Worm (Caenorhabditis elegans) whole organism, midembryonic: ENCODE results near the gene vrk-1.
A peak's percentile ranks its signal among the peaks of the same experiment; 100 is the strongest.
"Not testable (repeated sequence)": the region's sequence is repeated elsewhere in the genome, so short reads cannot be mapped to it uniquely, and the experiment has no call there.

Experiments
- T22C8.4 ChIP-seq: fragments of 200-800 bp; sonication (Bioruptor generic); IDR thresholded peaks from 2 replicates; pipeline ENCODE4 v1.3.6; 2022; ENCODE audit warnings: missing genetic modification characterization, missing compliant biosample characterization
- cog-1 ChIP-seq: sonication (generic microtip); optimal IDR thresholded peaks from 2 replicates; lab custom pipeline; 2016; ENCODE audit warnings: missing genetic modification characterization, missing compliant biosample characterization
- flt-1 ChIP-seq: fragments of 200-800 bp; sonication (Bioruptor generic); IDR thresholded peaks from 2 replicates; pipeline ENCODE4 v1.3.6; 2022; ENCODE audit warnings: missing genetic modification characterization, missing compliant biosample characterization
- klf-2 ChIP-seq: fragments of 200-800 bp; sonication (Bioruptor generic); conservative IDR thresholded peaks from 2 replicates; pipeline ENCODE4 v1.3.6; 2022; ENCODE audit warnings: missing genetic modification reagents, missing genetic modification characterization, missing compliant biosample characterization
- med-1 ChIP-seq: sonication (generic microtip); optimal IDR thresholded peaks from 2 replicates; lab custom pipeline; 2017; ENCODE audit warnings: missing genetic modification characterization, mild to moderate bottlenecking, missing compliant biosample characterization, antibody characterized with exemption, missing genetic modification reagents; ENCODE audit not compliant: insufficient read depth
- ref-1 ChIP-seq: fragments of 200-800 bp; sonication (Bioruptor generic); conservative IDR thresholded peaks from 2 replicates; pipeline ENCODE4 v1.3.6; 2022; ENCODE audit warnings: missing genetic modification reagents, missing genetic modification characterization, missing compliant biosample characterization
- tab-1 ChIP-seq: fragments of 200-800 bp; sonication (Bioruptor generic); IDR thresholded peaks from 2 replicates; pipeline ENCODE4 v1.3.6; 2022; ENCODE audit warnings: missing genetic modification characterization, missing compliant biosample characterization
- ztf-23 ChIP-seq: fragments of 200-800 bp; sonication (Bioruptor generic); IDR thresholded peaks from 2 replicates; pipeline ENCODE4 v1.3.6; 2022; ENCODE audit warnings: missing genetic modification reagents, missing genetic modification characterization, missing compliant biosample characterization
- ztf-29 ChIP-seq: fragments of 200-800 bp; sonication (Bioruptor generic); IDR thresholded peaks from 2 replicates; pipeline ENCODE4 v1.3.6; 2022; ENCODE audit warnings: missing genetic modification reagents, missing genetic modification characterization, missing compliant biosample characterization

Gene vrk-1

DNA sequence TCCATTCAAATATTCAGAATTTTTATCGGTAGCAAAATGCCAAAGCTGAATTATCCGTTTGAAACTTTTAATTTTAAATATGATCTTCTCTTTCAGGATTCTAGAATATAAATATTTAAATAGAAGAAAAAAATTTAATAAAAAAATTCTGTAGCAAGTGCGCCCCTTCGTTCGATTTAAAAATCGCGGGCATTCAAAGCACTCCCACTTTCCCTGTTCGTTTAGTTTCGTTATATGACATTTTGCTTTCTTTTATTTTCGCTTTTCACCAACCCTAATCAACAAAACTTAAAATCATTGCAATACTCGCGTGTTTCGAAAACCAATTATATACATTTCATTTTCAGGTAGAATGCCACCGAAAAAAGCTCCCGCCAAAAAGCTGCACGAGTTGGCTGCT is at the start of gene vrk-1:
Gene vrk-1 (plus strand): TSS at position 348 of the 400 bp plus-strand sequence.
- no peak for TF ChIP-seq T22C8.4 (GFP tag; lab: Robert Waterston, UW)
- no peak for TF ChIP-seq ref-1 (GFP tag; lab: Robert Waterston, UW)

DNA sequence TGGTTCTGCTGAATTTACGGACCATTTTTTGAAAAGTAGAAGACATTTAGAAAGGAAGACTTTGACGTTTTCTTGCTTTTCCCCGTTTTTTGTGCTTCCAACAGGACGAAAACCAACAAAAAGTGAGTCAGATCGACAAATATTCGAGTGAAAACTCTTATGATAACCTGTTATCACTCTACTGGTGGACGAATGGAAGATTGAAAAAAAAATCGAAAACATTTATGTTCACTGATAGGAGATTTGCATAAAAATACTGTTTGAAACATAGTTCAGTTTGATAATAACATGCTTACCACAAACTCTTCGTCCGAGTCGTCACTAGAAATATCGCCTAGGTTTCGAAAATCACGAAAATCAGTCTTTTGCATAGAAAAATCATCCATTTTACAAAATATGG is 49.4 kb upstream of the vrk-1 start:
- TF ChIP-seq T22C8.4 (GFP tag; lab: Robert Waterston, UW) (no peak), tab-1 (GFP tag; lab: Robert Waterston, UW) (no peak), klf-2 (GFP tag; lab: Robert Waterston, UW) (no peak), ref-1 (GFP tag; lab: Robert Waterston, UW) (no peak), med-1 (no peak), cog-1 (tag; lab: Kevin White, UChicago) (no peak), ztf-29 (GFP tag; lab: Robert Waterston, UW) (no peak), ztf-23 (no peak), flt-1 (no peak)

DNA sequence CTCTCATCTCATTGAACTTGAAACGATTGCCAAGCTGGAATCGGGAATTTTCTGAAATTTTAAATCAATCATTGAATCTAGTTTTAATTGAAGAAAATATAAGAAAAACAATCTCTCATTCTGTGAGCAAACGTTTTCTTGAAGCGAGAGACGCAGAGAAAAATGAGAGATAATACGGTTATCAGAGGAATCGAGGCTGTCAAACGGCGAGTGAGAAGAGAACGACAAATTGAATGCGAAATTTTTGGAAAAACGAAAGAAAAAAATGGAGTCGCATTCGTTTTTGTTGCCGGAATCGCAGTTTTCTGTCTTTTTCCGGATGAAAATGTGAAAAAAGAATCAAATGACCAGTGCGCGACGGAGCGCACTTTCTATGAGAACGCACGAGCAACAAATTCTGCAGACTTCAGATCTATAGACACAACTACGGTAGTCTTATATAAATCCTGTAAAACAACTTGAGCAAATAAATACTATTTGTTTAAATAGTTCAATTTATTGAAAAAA is 48.1 kb upstream of the vrk-1 start, which contains the start of gene tex-2:
Gene tex-2 (minus strand): TSS at position 51 of the 507 bp plus-strand sequence.
- no peak for TF ChIP-seq med-1
- TF ChIP-seq ztf-23 = 0 out of 2 replicates have a peak, but pooled peaks have one; percentile 39

DNA sequence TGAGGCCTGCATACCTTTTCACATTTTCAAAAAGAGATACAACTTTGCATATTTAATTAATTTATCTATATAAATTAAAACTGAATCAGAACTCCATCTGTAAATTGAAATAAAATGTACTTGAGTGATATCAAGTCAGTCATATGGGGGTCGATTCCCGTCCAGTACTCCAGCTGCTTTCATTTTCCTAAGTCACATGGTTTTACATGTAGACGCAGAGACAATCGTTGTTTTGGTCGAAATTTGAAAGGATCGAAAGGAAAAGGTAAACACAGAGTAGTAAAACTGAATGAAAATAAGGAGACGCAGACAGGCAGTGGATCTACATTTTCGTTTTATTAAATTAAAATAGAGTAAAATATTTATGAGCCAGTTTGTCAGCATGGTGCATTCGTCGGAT is 47.6 kb upstream of the vrk-1 start:
- no peak for TF ChIP-seq T22C8.4 (GFP tag; lab: Robert Waterston, UW)
- TF ChIP-seq klf-2 (GFP tag; lab: Robert Waterston, UW) = no peak

DNA sequence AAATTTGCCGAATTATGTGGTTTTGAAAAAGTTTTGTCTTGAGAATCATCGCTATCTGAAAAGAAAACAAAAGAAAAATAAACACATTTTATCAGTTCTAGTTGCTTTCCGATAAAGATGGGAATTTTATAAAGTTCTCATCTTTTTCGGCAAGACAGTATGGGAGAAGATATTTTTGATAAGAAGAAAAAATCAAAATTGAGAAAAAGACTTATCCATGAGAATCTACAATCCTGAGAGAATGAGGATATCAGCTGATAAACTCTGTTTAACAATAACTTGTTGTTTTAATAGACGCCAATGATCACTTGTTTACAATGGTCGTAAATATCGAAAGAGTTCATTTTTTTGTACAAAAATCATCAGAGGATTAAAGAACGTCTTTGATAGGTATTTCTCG is 45.7 kb upstream of the vrk-1 start, which contains the start of gene F55C12.6:
Gene F55C12.6 (minus strand): TSS at position 101 of the 400 bp plus-strand sequence.
- TF ChIP-seq flt-1 (no peak), ztf-29 (GFP tag; lab: Robert Waterston, UW) (no peak), ref-1 (GFP tag; lab: Robert Waterston, UW) (no peak), med-1 (no peak), T22C8.4 (GFP tag; lab: Robert Waterston, UW) (no peak), tab-1 (GFP tag; lab: Robert Waterston, UW) (no peak), klf-2 (GFP tag; lab: Robert Waterston, UW) (no peak), cog-1 (tag; lab: Kevin White, UChicago) (no peak), ztf-23 (no peak)

DNA sequence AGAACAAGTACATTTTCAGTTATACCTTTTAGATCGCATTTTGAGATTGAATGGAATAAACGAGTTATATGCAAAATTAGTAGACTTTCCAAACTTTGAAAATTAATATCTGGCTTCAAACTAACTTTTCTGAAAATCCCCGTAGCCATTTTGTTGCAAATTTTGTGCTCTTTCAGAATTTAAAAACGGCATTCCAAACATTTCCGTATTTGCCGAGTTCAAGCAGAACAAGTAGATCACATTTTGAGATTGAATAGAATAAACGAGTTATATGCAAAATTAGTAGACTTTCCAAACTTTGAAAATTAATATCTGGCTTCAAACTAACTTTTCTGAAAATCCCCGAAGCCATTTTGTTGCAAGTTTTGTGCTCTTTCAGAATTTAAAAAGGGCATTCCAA is 45.3 kb upstream of the vrk-1 start, which contains the start of gene F55C12.2:
Gene F55C12.2 (plus strand): TSS at position 301 of the 400 bp plus-strand sequence.
- TF ChIP-seq T22C8.4 (GFP tag; lab: Robert Waterston, UW); med-1; klf-2 (GFP tag; lab: Robert Waterston, UW): not testable (repeated sequence)

DNA sequence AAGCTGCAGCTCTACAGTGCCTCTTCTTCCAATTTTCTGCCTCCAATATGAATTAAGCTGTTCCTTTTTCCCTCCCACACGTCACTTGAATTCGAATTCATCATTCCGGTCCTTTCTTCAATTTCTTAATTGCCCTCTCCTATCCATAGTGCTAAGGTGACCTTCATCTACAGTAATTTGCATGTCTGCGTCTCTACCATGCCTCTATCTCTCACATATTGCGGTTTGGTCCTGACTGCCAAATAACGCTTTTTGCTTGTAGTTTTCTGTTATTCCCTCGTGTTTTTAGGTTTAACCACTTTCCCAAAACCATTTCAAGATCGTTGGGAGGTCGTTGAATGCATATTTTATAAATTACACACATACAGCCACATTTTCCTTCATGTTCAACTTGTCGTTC is 41.1 kb upstream of the vrk-1 start:
- TF ChIP-seq cog-1 (tag; lab: Kevin White, UChicago) (no peak), ztf-23 (no peak), ztf-29 (GFP tag; lab: Robert Waterston, UW) (no peak), T22C8.4 (GFP tag; lab: Robert Waterston, UW) (no peak), ref-1 (GFP tag; lab: Robert Waterston, UW) (no peak), klf-2 (GFP tag; lab: Robert Waterston, UW) (no peak), flt-1 (no peak), tab-1 (GFP tag; lab: Robert Waterston, UW) (no peak), med-1 (no peak)

DNA sequence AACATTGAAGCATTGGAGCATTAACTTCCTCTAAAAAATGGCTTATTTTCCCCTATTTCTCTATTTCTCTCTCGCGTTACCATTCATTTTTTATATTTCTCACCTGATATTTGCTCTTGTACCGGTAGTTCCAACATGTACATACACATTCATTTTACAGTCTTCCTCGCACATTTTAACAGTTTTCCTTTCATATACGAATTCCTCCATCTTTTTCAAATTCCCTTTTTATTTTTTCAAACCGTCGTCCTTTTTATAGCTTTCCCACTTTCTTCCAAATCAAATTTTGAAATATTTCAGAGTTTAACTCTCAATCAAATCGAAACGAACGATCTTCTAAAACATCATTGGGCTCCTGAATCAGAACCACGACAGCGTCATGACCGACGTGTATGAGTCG is 37.5 kb upstream of the vrk-1 start, which contains the start of gene rfip-1:
Gene rfip-1 (plus strand): TSS at position 301 of the 400 bp plus-strand sequence.
- TF ChIP-seq T22C8.4 (GFP tag; lab: Robert Waterston, UW) (no peak), ztf-23 (no peak), tab-1 (GFP tag; lab: Robert Waterston, UW) (no peak), ref-1 (GFP tag; lab: Robert Waterston, UW) (no peak), flt-1 (no peak), med-1 (no peak), klf-2 (GFP tag; lab: Robert Waterston, UW) (no peak), cog-1 (tag; lab: Kevin White, UChicago) (no peak), ztf-29 (GFP tag; lab: Robert Waterston, UW) (no peak)

DNA sequence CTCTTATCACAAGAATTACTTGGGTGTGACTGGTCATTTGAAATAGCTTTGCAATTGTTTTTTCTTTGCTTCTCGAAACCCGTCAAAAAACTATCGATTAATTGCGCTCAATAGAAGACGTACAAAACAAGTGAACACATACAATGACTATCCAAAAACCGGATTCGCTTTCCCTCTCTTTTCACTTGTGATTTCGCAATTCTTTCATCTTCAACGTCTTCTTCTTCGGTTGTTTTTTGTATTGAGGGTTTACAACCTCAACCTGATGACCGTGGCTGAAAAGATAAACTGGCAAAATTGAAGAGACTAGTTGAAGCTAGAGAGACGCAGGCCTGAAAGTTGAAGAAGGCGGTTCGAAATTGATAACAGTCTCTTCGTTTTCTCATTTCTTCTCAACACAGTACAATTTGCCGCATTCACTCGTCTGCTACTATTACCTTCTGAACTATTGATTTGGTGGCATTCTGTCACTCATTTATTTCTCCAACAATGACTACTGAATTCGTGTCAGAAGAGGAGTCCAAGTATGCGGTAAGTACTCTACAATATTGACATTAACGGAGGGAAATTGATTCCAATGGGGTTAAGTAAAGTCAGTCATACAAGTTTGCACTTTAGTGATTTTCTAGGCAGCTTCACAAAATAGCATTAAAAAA is 35.7 kb upstream of the vrk-1 start:
- TF ChIP-seq klf-2 (GFP tag; lab: Robert Waterston, UW) (no peak), ztf-29 (GFP tag; lab: Robert Waterston, UW) (no peak), flt-1 (no peak), tab-1 (GFP tag; lab: Robert Waterston, UW) (no peak), med-1 (no peak), cog-1 (tag; lab: Kevin White, UChicago) (no peak), ztf-23 (no peak), ref-1 (GFP tag; lab: Robert Waterston, UW) (no peak), T22C8.4 (GFP tag; lab: Robert Waterston, UW) (no peak)

DNA sequence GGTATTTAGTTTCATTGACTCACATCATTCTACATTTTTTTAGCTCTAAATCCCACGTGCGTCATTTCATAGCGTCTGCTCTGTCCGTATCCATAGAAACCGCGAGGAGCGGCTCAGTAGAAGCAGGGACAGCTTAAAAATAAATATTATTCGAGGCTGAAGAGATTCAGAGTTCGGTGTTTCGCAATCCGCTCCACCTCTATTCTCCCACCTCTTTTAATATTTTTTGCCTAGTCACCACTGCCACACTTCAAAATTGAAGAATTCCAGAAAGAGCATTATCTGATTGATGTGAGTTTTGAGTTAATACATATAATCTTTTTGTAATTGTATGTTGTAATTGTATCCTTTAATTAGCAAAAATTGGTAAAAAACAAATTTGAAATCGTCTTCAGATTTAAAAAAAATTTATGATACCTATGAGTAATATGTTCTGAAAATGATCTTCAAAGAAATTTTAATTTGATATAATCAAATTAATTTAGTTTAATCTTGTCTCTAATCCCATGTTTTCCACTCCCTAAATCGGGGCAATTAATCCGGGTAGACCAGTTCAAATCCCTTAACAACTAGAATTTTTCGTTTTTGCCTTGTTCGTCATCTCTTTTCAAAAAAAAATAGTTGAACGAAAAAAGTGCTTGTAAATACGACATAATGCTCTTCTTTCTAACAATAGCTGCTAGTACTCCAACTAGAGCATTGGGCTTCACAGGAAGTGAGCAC is 32.2 kb upstream of the vrk-1 start:
- TF ChIP-seq cog-1 (tag; lab: Kevin White, UChicago) (no peak), tab-1 (GFP tag; lab: Robert Waterston, UW) (no peak), med-1 (no peak), flt-1 (no peak)
